Fruit fly (Drosophila melanogaster) whole organism, embryonic: ENCODE measurements around the gene CheA75a.

Experiments used
- Antp ChIP-seq: fragments of 200-800 bp; sonication (Bioruptor generic); optimal IDR thresholded peaks from 3 replicates; lab custom pipeline; 2016; ENCODE audit warnings: missing biosample characterization, missing genetic modification characterization
- CG11093 ChIP-seq: fragments of 200-800 bp; sonication (Bioruptor generic); IDR thresholded peaks from 3 replicates; pipeline ENCODE4 v1.3.6; 2022; ENCODE audit warnings: missing biosample characterization, missing genetic modification characterization
- CG11695 ChIP-seq: fragments of 200-800 bp; sonication (Bioruptor generic); IDR thresholded peaks from 3 replicates; pipeline ENCODE4 v1.3.6; 2022; ENCODE audit warnings: missing biosample characterization, missing genetic modification characterization
- CG12104 ChIP-seq: fragments of 200-800 bp; sonication (Bioruptor generic); optimal IDR thresholded peaks from 3 replicates; lab custom pipeline; 2016; ENCODE audit warnings: missing biosample characterization, missing genetic modification characterization
- CG12391 ChIP-seq: fragments of 200-800 bp; sonication (Bioruptor generic); optimal IDR thresholded peaks from 3 replicates; lab custom pipeline; 2018; ENCODE audit warnings: missing biosample characterization, mild to moderate bottlenecking, missing genetic modification characterization, moderate library complexity
- CG15073 ChIP-seq: fragments of 200-800 bp; sonication (Bioruptor generic); optimal IDR thresholded peaks from 2 replicates; lab custom pipeline; 2016; ENCODE audit warnings: missing biosample characterization, missing genetic modification characterization
- CG15514 ChIP-seq: fragments of 200-800 bp; sonication (Bioruptor generic); optimal IDR thresholded peaks from 3 replicates; lab custom pipeline; 2017; ENCODE audit warnings: missing biosample characterization, missing genetic modification characterization, mild to moderate bottlenecking, moderate library complexity, missing genetic modification reagents
- CG15696 ChIP-seq: fragments of 200-800 bp; sonication (Bioruptor generic); optimal IDR thresholded peaks from 2 replicates; lab custom pipeline; 2019; ENCODE audit warnings: missing biosample characterization, mild to moderate bottlenecking, missing genetic modification characterization, moderate library complexity
- CG17186 ChIP-seq: fragments of 200-800 bp; sonication (Bioruptor generic); optimal IDR thresholded peaks from 3 replicates; lab custom pipeline; 2017; ENCODE audit warnings: missing biosample characterization, missing genetic modification reagents, missing genetic modification characterization
- CG18011 ChIP-seq: fragments of 200-800 bp; sonication (Bioruptor generic); optimal IDR thresholded peaks from 2 replicates; lab custom pipeline; 2017; ENCODE audit warnings: missing biosample characterization, missing genetic modification characterization, mild to moderate bottlenecking, moderate library complexity, missing genotype
- CG30020 ChIP-seq: fragments of 200-800 bp; optimal IDR thresholded peaks from 2 replicates; lab custom pipeline; 2019; ENCODE audit warnings: missing biosample characterization, mild to moderate bottlenecking, missing genetic modification characterization, moderate library complexity
- CG31441 ChIP-seq: fragments of 200-800 bp; sonication (Bioruptor generic); IDR thresholded peaks from 2 replicates; pipeline ENCODE4 v1.3.6; 2022; ENCODE audit warnings: missing biosample characterization, missing genetic modification characterization
- CG43689 ChIP-seq: fragments of 200-800 bp; sonication (Bioruptor generic); IDR thresholded peaks from 2 replicates; pipeline ENCODE4 v1.3.6; 2022; ENCODE audit warnings: missing biosample characterization, missing genetic modification characterization
- CG4424 ChIP-seq: fragments of 200-800 bp; sonication (Bioruptor generic); optimal IDR thresholded peaks from 3 replicates; lab custom pipeline; 2016; ENCODE audit warnings: missing biosample characterization, missing genetic modification characterization
- CG4707 ChIP-seq: fragments of 200-800 bp; sonication (Bioruptor generic); optimal IDR thresholded peaks from 2 replicates; lab custom pipeline; 2018; ENCODE audit warnings: missing biosample characterization, mild to moderate bottlenecking, missing genetic modification characterization, moderate library complexity
- CG4730 ChIP-seq: fragments of 200-800 bp; sonication (Bioruptor generic); IDR thresholded peaks from 2 replicates; pipeline ENCODE4 v1.3.6; 2022; ENCODE audit warnings: missing biosample characterization, missing genetic modification characterization
- CG6791 ChIP-seq: fragments of 200-800 bp; sonication (Bioruptor generic); IDR thresholded peaks from 3 replicates; pipeline ENCODE4 v1.3.6; 2022; ENCODE audit warnings: missing biosample characterization, missing genetic modification characterization; ENCODE audit not compliant: partially characterized antibody
- CG7928 ChIP-seq: fragments of 200-800 bp; sonication (Bioruptor generic); optimal IDR thresholded peaks from 2 replicates; lab custom pipeline; 2017; ENCODE audit warnings: missing biosample characterization, mild to moderate bottlenecking, missing genetic modification characterization
- CG8281 ChIP-seq: fragments of 200-800 bp; sonication (Bioruptor generic); optimal IDR thresholded peaks from 2 replicates; lab custom pipeline; 2018; ENCODE audit warnings: missing biosample characterization, mild to moderate bottlenecking, missing genetic modification characterization, moderate library complexity
- CG8388 ChIP-seq: fragments of 200-800 bp; sonication (Bioruptor generic); optimal IDR thresholded peaks from 2 replicates; lab custom pipeline; 2019; ENCODE audit warnings: missing biosample characterization, mild to moderate bottlenecking, missing genetic modification characterization, moderate library complexity
- CG8924 ChIP-seq: fragments of 200-800 bp; optimal IDR thresholded peaks from 3 replicates; lab custom pipeline; 2019; ENCODE audit warnings: missing biosample characterization, mild to moderate bottlenecking, missing genetic modification characterization, moderate library complexity
- Dref ChIP-seq: fragments of 200-800 bp; sonication (Bioruptor generic); IDR thresholded peaks from 2 replicates; pipeline ENCODE4 v1.3.6; 2022; ENCODE audit warnings: missing biosample characterization, missing genetic modification characterization
- E2f1 ChIP-seq: fragments of 200-800 bp; sonication (Bioruptor generic); IDR thresholded peaks from 2 replicates; pipeline ENCODE4 v1.3.6; 2022; ENCODE audit warnings: missing biosample characterization, missing genetic modification characterization
- Ets97D ChIP-seq: fragments of 200-800 bp; sonication (Bioruptor generic); optimal IDR thresholded peaks from 3 replicates; lab custom pipeline; 2016; ENCODE audit warnings: missing biosample characterization, missing genetic modification characterization
- Hand ChIP-seq: fragments of 200-800 bp; sonication (Bioruptor generic); optimal IDR thresholded peaks from 2 replicates; lab custom pipeline; 2017; ENCODE audit warnings: mild to moderate bottlenecking, missing biosample characterization, missing genetic modification reagents, missing genetic modification characterization
- Mes4 ChIP-seq: fragments of 200-800 bp; sonication (Bioruptor generic); optimal IDR thresholded peaks from 2 replicates; lab custom pipeline; 2016; ENCODE audit warnings: missing biosample characterization, missing genetic modification characterization
- NfI ChIP-seq: fragments of 200-800 bp; sonication (Bioruptor generic); optimal IDR thresholded peaks from 3 replicates; lab custom pipeline; 2018; ENCODE audit warnings: missing biosample characterization, mild to moderate bottlenecking, missing genetic modification characterization, moderate library complexity
- Side ChIP-seq: fragments of 200-800 bp; sonication (Bioruptor generic); optimal IDR thresholded peaks from 2 replicates; lab custom pipeline; 2016; ENCODE audit warnings: missing biosample characterization, missing genetic modification characterization
- Sry-β ChIP-seq: fragments of 200-800 bp; sonication (Bioruptor generic); optimal IDR thresholded peaks from 2 replicates; lab custom pipeline; 2018; ENCODE audit warnings: missing biosample characterization, mild to moderate bottlenecking, missing genetic modification characterization, moderate library complexity
- YL-1 ChIP-seq: fragments of 200-800 bp; sonication (Bioruptor generic); optimal IDR thresholded peaks from 3 replicates; lab custom pipeline; 2017; ENCODE audit warnings: missing biosample characterization, mild to moderate bottlenecking, missing genetic modification characterization
- ab ChIP-seq: fragments of 200-800 bp; sonication (Bioruptor generic); optimal IDR thresholded peaks from 2 replicates; lab custom pipeline; 2016; ENCODE audit warnings: missing biosample characterization, missing genetic modification characterization
- ase ChIP-seq: fragments of 200-800 bp; sonication (Bioruptor generic); IDR thresholded peaks from 3 replicates; pipeline ENCODE4 v1.3.6; 2022; ENCODE audit warnings: missing biosample characterization, missing genetic modification characterization
- cwo ChIP-seq: fragments of 200-800 bp; sonication (Bioruptor generic); optimal IDR thresholded peaks from 3 replicates; lab custom pipeline; 2017; ENCODE audit warnings: missing biosample characterization, missing genetic modification characterization, mild to moderate bottlenecking, moderate library complexity, missing genetic modification reagents
- da ChIP-seq: fragments of 200-800 bp; sonication (Bioruptor generic); optimal IDR thresholded peaks from 2 replicates; lab custom pipeline; 2016; ENCODE audit warnings: missing biosample characterization, missing genetic modification characterization
- dan ChIP-seq: fragments of 200-800 bp; sonication (Bioruptor generic); IDR thresholded peaks from 2 replicates; pipeline ENCODE4 v1.3.6; 2022; ENCODE audit warnings: missing biosample characterization, missing genetic modification characterization
- dimm ChIP-seq: fragments of 200-800 bp; sonication (Bioruptor generic); IDR thresholded peaks from 2 replicates; pipeline ENCODE4 v1.3.6; 2022; ENCODE audit warnings: missing biosample characterization, missing genetic modification characterization
- dm ChIP-seq: fragments of 200-800 bp; sonication (Bioruptor generic); optimal IDR thresholded peaks from 3 replicates; lab custom pipeline; 2016; ENCODE audit warnings: missing biosample characterization, missing genetic modification characterization
- ems ChIP-seq: fragments of 200-800 bp; sonication (Bioruptor generic); optimal IDR thresholded peaks from 3 replicates; lab custom pipeline; 2016; ENCODE audit warnings: missing biosample characterization, missing genetic modification characterization
- fd102C ChIP-seq: fragments of 200-800 bp; sonication (Bioruptor generic); optimal IDR thresholded peaks from 2 replicates; lab custom pipeline; 2018; ENCODE audit warnings: missing biosample characterization, mild to moderate bottlenecking, missing genetic modification characterization, moderate library complexity
- gsb ChIP-seq: fragments of 200-800 bp; sonication (Bioruptor generic); IDR thresholded peaks from 2 replicates; pipeline ENCODE4 v1.3.6; 2022; ENCODE audit warnings: missing biosample characterization, missing genetic modification characterization
- hb ChIP-seq: fragments of 200-800 bp; sonication (Bioruptor generic); IDR thresholded peaks from 3 replicates; pipeline ENCODE4 v1.3.6; 2022; ENCODE audit warnings: missing biosample characterization, missing genetic modification characterization; ENCODE audit not compliant: partially characterized antibody
- ind ChIP-seq: fragments of 200-800 bp; sonication (Bioruptor generic); optimal IDR thresholded peaks from 3 replicates; lab custom pipeline; 2016; ENCODE audit warnings: missing biosample characterization, missing genetic modification characterization
- jing ChIP-seq: fragments of 200-800 bp; sonication (Bioruptor generic); optimal IDR thresholded peaks from 2 replicates; lab custom pipeline; 2018; ENCODE audit warnings: missing biosample characterization, mild to moderate bottlenecking, missing genetic modification characterization
- sna ChIP-seq: fragments of 200-800 bp; sonication (Bioruptor generic); IDR thresholded peaks from 2 replicates; pipeline ENCODE4 v1.3.6; 2022; ENCODE audit warnings: missing biosample characterization, missing genetic modification characterization; ENCODE audit not compliant: partially characterized antibody
- stc ChIP-seq: fragments of 200-800 bp; sonication (Bioruptor generic); IDR thresholded peaks from 2 replicates; pipeline ENCODE4 v1.3.6; 2022; ENCODE audit warnings: missing biosample characterization, missing genetic modification characterization
- tup ChIP-seq: fragments of 200-800 bp; sonication (Bioruptor generic); optimal IDR thresholded peaks from 2 replicates; lab custom pipeline; 2016; ENCODE audit warnings: missing biosample characterization, mild to moderate bottlenecking, missing genetic modification characterization, moderate library complexity
- unpg ChIP-seq: fragments of 200-800 bp; sonication (Bioruptor generic); optimal IDR thresholded peaks from 3 replicates; lab custom pipeline; 2018; ENCODE audit warnings: missing biosample characterization, mild to moderate bottlenecking, missing genetic modification characterization, moderate library complexity
- vnd ChIP-seq: fragments of 200-800 bp; sonication (Bioruptor generic); IDR thresholded peaks from 3 replicates; pipeline ENCODE4 v1.3.6; 2022; ENCODE audit warnings: missing biosample characterization, missing genetic modification characterization; ENCODE audit not compliant: partially characterized antibody

The CheA75a gene

dm6 chr3L:18235825-18236647, 15.9 kb upstream of the CheA75a start (continued):
- peak; percentile 85 for TF ChIP-seq tup (GFP tag; lab: Kevin White, UChicago)
- TF ChIP-seq CG11695 (GFP tag; lab: Robert Waterston, UW) = peak; percentile 87
- TF ChIP-seq CG6791 (GFP tag; lab: Robert Waterston, UW) = no peak
- TF ChIP-seq CG31441 = peak; percentile 89
- peak; percentile 60 for TF ChIP-seq Sry-β (GFP tag; lab: Kevin White, UChicago)
- TF ChIP-seq E2f1 (GFP tag; lab: Robert Waterston, UW) = peak; percentile 88
- peak; percentile 86 for TF ChIP-seq CG8388
- TF ChIP-seq gsb (GFP tag; lab: Robert Waterston, UW) = no peak; the same call in 1 of the 2 replicates
- peak; percentile 85 for TF ChIP-seq CG4730 (GFP tag; lab: Robert Waterston, UW)
- peak; percentile 83 for TF ChIP-seq CG8924 (tag; lab: Kevin White, UChicago)
- TF ChIP-seq ase (GFP tag; lab: Robert Waterston, UW) = peak; percentile 66; the same call in 2 of the 3 replicates
- TF ChIP-seq fd102C (GFP tag; lab: Kevin White, UChicago) = no peak
- peak; percentile 77 for TF ChIP-seq NfI
- TF ChIP-seq CG12391 (tag; lab: Kevin White, UChicago) = peak; percentile 87
- peak; percentile 82 for TF ChIP-seq CG11093
- peak; percentile 84 for TF ChIP-seq dm (GFP tag; lab: Kevin White, UChicago)
- peak; percentile 66 for TF ChIP-seq CG30020 (tag; lab: Kevin White, UChicago)
- peak; percentile 66 for TF ChIP-seq Ets97D (GFP tag; lab: Kevin White, UChicago)
- TF ChIP-seq Side = peak; percentile 86
- TF ChIP-seq ind (GFP tag; lab: Kevin White, UChicago) = peak; percentile 71
- TF ChIP-seq sna (GFP tag; lab: Robert Waterston, UW) = 0 out of 2 replicates have a peak, but pooled peaks have one; percentile 25
- TF ChIP-seq Dref (GFP tag; lab: Robert Waterston, UW) = no peak
- peak; percentile 33 for TF ChIP-seq cwo (GFP tag; lab: Kevin White, UChicago)
- peak; percentile 28 for TF ChIP-seq CG18011
- peak; percentile 27 for TF ChIP-seq YL-1
- TF ChIP-seq da (GFP tag; lab: Kevin White, UChicago) = peak; percentile 70
- no peak for TF ChIP-seq CG7928 (GFP tag; lab: Kevin White, UChicago)
- TF ChIP-seq Hand = no peak
- TF ChIP-seq CG17186 (GFP tag; lab: Kevin White, UChicago) = peak; percentile 82
- TF ChIP-seq dan = peak; percentile 91; the same call in 1 of the 2 replicates
- peak; percentile 51 for TF ChIP-seq CG43689 (GFP tag; lab: Robert Waterston, UW)
- TF ChIP-seq ab (GFP tag; lab: Kevin White, UChicago) = peak; percentile 77
- no peak for TF ChIP-seq vnd (GFP tag; lab: Robert Waterston, UW)
- TF ChIP-seq CG15073 (GFP tag; lab: Kevin White, UChicago) = peak; percentile 80
- peak; percentile 70 for TF ChIP-seq stc (GFP tag; lab: Robert Waterston, UW)
- peak; percentile 91 for TF ChIP-seq CG15696 (tag; lab: Kevin White, UChicago)
- TF ChIP-seq CG12104 (GFP tag; lab: Kevin White, UChicago) = peak; percentile 65
- TF ChIP-seq dimm (GFP tag; lab: Robert Waterston, UW) = peak; percentile 75
- peak; percentile 91 for TF ChIP-seq jing (GFP tag; lab: Kevin White, UChicago)
- no peak for TF ChIP-seq hb (GFP tag; lab: Robert Waterston, UW)
- TF ChIP-seq CG4424 (GFP tag; lab: Kevin White, UChicago) = peak; percentile 89
- peak; percentile 78 for TF ChIP-seq CG4707
- peak; percentile 76 for TF ChIP-seq ems (GFP tag; lab: Kevin White, UChicago)
- TF ChIP-seq Mes4 (GFP tag; lab: Kevin White, UChicago) = peak; percentile 89
- peak; percentile 28 for TF ChIP-seq CG15514 (GFP tag; lab: Kevin White, UChicago)
- peak; percentile 57 for TF ChIP-seq CG8281 (tag; lab: Kevin White, UChicago)
- peak; percentile 93 for TF ChIP-seq unpg (GFP tag; lab: Kevin White, UChicago)
- peak; percentile 95 for TF ChIP-seq Antp (GFP tag; lab: Kevin White, UChicago)
